Worm (Caenorhabditis elegans) whole organism, late embryonic: Measurements from ENCODE around the gene F43H9.4.

Experiments
- F13H6.1 ChIP-seq: sonication (generic microtip); optimal IDR thresholded peaks from 2 replicates; lab custom pipeline; 2016; ENCODE audit warnings: missing genetic modification characterization, missing compliant biosample characterization
- ama-1 ChIP-seq: fragments of 150-350 bp; optimal IDR thresholded peaks from 2 replicates; lab custom pipeline; 2014
- ceh-24 ChIP-seq: sonication (generic microtip); optimal IDR thresholded peaks from 2 replicates; lab custom pipeline; 2016; ENCODE audit warnings: mild to moderate bottlenecking, missing genetic modification characterization, missing compliant biosample characterization
- hlh-13 ChIP-seq: fragments of 200-800 bp; sonication (Bioruptor generic); optimal IDR thresholded peaks from 2 replicates; lab custom pipeline; 2018; ENCODE audit warnings: mild to moderate bottlenecking, missing genetic modification characterization, missing compliant biosample characterization
- hlh-30 ChIP-seq: sonication (generic microtip); optimal IDR thresholded peaks from 2 replicates; lab custom pipeline; 2017; ENCODE audit warnings: antibody characterized with exemption, missing genetic modification characterization, missing compliant biosample characterization; ENCODE audit not compliant: insufficient read depth
- lim-6 ChIP-seq: sonication (generic microtip); optimal IDR thresholded peaks from 2 replicates; lab custom pipeline; 2016; ENCODE audit warnings: missing genetic modification characterization, missing compliant biosample characterization
- nfya-1 ChIP-seq: sonication (generic microtip); optimal IDR thresholded peaks from 2 replicates; lab custom pipeline; 2017; ENCODE audit warnings: missing genetic modification characterization, mild to moderate bottlenecking, missing compliant biosample characterization, antibody characterized with exemption, moderate library complexity
- odd-2 ChIP-seq: sonication (generic microtip); optimal IDR thresholded peaks from 2 replicates; lab custom pipeline; 2017; ENCODE audit warnings: antibody characterized with exemption, mild to moderate bottlenecking, missing genetic modification characterization, missing compliant biosample characterization
- pag-3 ChIP-seq: sonication (generic microtip); optimal IDR thresholded peaks from 2 replicates; lab custom pipeline; 2016; ENCODE audit warnings: missing compliant biosample characterization, missing genetic modification characterization, borderline replicate concordance
- pha-4 ChIP-seq: fragments of 150-350 bp; optimal IDR thresholded peaks from 2 replicates; lab custom pipeline; 2018; ENCODE audit warnings: missing biosample characterization, missing genetic modification reagents, missing genetic modification characterization
- pqm-1 ChIP-seq: sonication (generic microtip); optimal IDR thresholded peaks from 2 replicates; lab custom pipeline; 2016; ENCODE audit warnings: missing genetic modification characterization, missing compliant biosample characterization
- tbx-2 ChIP-seq: sonication (generic microtip); optimal IDR thresholded peaks from 2 replicates; lab custom pipeline; 2016; ENCODE audit warnings: missing genetic modification characterization, missing compliant biosample characterization
- unc-55 ChIP-seq: sonication (generic microtip); optimal IDR thresholded peaks from 2 replicates; lab custom pipeline; 2017; ENCODE audit warnings: missing biosample characterization, missing genetic modification reagents, missing genetic modification characterization
- unc-86 ChIP-seq: sonication (generic microtip); optimal IDR thresholded peaks from 2 replicates; lab custom pipeline; 2016; ENCODE audit warnings: missing genetic modification characterization, missing compliant biosample characterization

DNA sequence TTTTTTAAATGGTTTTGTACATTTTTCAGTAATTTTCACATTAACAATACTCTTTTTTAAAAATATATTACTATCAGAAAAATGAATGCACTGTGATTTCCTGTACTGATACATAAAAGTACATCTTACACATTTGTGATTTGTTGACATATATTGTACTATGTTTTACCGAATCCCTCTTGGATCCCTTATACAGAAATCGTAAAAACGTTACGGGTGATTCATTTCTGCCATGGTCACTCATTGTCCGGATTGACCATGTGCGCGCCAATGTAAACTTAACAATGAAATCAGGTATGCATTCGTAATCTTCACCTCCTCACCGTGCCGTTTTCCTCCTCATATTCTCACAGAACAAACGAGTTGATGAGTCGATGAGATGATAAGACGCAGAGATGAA, 27.6 kb downstream of the F43H9.4 start, which contains the start of gene ZC513.2:
- no peak for TF ChIP-seq pha-4 (tag; lab: Kevin White, UChicago)
- no peak for TF ChIP-seq ceh-24 (tag; lab: Kevin White, UChicago)
- no peak for TF ChIP-seq ama-1 (lab: Kevin White, UChicago)
- no peak for TF ChIP-seq lim-6 (tag; lab: Kevin White, UChicago)
- TF ChIP-seq hlh-30: no peak
- TF ChIP-seq pqm-1 (tag; lab: Kevin White, UChicago): no peak
- no peak for TF ChIP-seq F13H6.1 (tag; lab: Kevin White, UChicago)
- no peak for TF ChIP-seq unc-86 (tag; lab: Kevin White, UChicago)
- no peak for TF ChIP-seq odd-2 (tag; lab: Kevin White, UChicago)
- TF ChIP-seq unc-55 (GFP tag; lab: Kevin White, UChicago): no peak
- no peak for TF ChIP-seq pag-3 (tag; lab: Kevin White, UChicago)
- no peak for TF ChIP-seq tbx-2 (tag; lab: Kevin White, UChicago)
- TF ChIP-seq nfya-1: no peak
- TF ChIP-seq hlh-13 (GFP tag; lab: Kevin White, UChicago): no peak
